Worm (Caenorhabditis elegans) whole organism, L2 larva: ENCODE data around the gene aco-1.

Experiments
- C34F6.9 ChIP-seq: fragments of 150-350 bp; optimal IDR thresholded peaks from 2 replicates; lab custom pipeline; 2014; ENCODE audit warnings: missing biosample characterization, missing genetic modification characterization
- F13H6.1 ChIP-seq: sonication (generic microtip); optimal IDR thresholded peaks from 2 replicates; lab custom pipeline; 2016; ENCODE audit warnings: missing genetic modification characterization, missing compliant biosample characterization
- aly-2 ChIP-seq: fragments of 150-350 bp; optimal IDR thresholded peaks from 2 replicates; lab custom pipeline; 2014; ENCODE audit warnings: missing biosample characterization, missing genetic modification characterization
- ama-1 ChIP-seq: fragments of 150-350 bp; optimal IDR thresholded peaks from 2 replicates; lab custom pipeline; 2018; ENCODE audit warnings: inconsistent platforms
- blmp-1 ChIP-seq: sonication (generic microtip); optimal IDR thresholded peaks from 2 replicates; lab custom pipeline; 2017; ENCODE audit warnings: missing genetic modification characterization, mild to moderate bottlenecking, missing compliant biosample characterization, antibody characterized with exemption, moderate library complexity; ENCODE audit not compliant: insufficient read depth
- ceh-16 ChIP-seq: fragments of 150-350 bp; optimal IDR thresholded peaks from 2 replicates; lab custom pipeline; 2014; ENCODE audit warnings: missing biosample characterization, missing genetic modification characterization
- ceh-82 ChIP-seq: fragments of 150-350 bp; optimal IDR thresholded peaks from 2 replicates; lab custom pipeline; 2014; ENCODE audit warnings: missing biosample characterization, missing genetic modification characterization
- crh-2 ChIP-seq: sonication (generic microtip); optimal IDR thresholded peaks from 2 replicates; lab custom pipeline; 2017; ENCODE audit warnings: missing biosample characterization, missing genetic modification characterization
- egl-27 ChIP-seq: sonication (generic microtip); optimal IDR thresholded peaks from 3 replicates; lab custom pipeline; 2017; ENCODE audit warnings: missing biosample characterization, missing genetic modification reagents, missing genetic modification characterization
- elt-1 ChIP-seq: fragments of 150-350 bp; optimal IDR thresholded peaks from 2 replicates; lab custom pipeline; 2014; ENCODE audit warnings: missing biosample characterization, missing genetic modification characterization
- fos-1 ChIP-seq: fragments of 150-350 bp; optimal IDR thresholded peaks from 2 replicates; lab custom pipeline; 2014; ENCODE audit warnings: missing biosample characterization, missing genetic modification characterization
- gmeb-1 ChIP-seq: fragments of 150-350 bp; optimal IDR thresholded peaks from 2 replicates; lab custom pipeline; 2014; ENCODE audit warnings: missing biosample characterization, missing genetic modification characterization
- lin-11 ChIP-seq: fragments of 150-350 bp; sonication (generic microtip); optimal IDR thresholded peaks from 2 replicates; lab custom pipeline; 2014; ENCODE audit warnings: missing biosample characterization, missing genetic modification characterization, inconsistent platforms, mixed read lengths
- lsy-2 ChIP-seq, 2 experiments: fragments of 150-350 bp in 1 of 2; sonication (generic microtip) in 1 of 2; optimal IDR thresholded peaks; 2 replicates each; lab custom pipeline; 2014 to 2017; ENCODE audit warnings: missing biosample characterization in 2 of 2, missing genetic modification characterization in 2 of 2
- mab-5 ChIP-seq: fragments of 150-350 bp; optimal IDR thresholded peaks from 2 replicates; lab custom pipeline; 2014; ENCODE audit warnings: missing biosample characterization, missing genetic modification characterization
- mdl-1 ChIP-seq, 2 experiments: fragments of 150-350 bp in 1 of 2; sonication (generic microtip) in 1 of 2; optimal IDR thresholded peaks; 2 replicates each; lab custom pipeline; 2017; ENCODE audit warnings: missing biosample characterization in 2 of 2, missing genetic modification characterization in 2 of 2
- nhr-11 ChIP-seq: fragments of 150-350 bp; optimal IDR thresholded peaks from 2 replicates; lab custom pipeline; 2014; ENCODE audit warnings: missing biosample characterization, missing genetic modification characterization
- nhr-21 ChIP-seq: fragments of 150-350 bp; optimal IDR thresholded peaks from 2 replicates; lab custom pipeline; 2014; ENCODE audit warnings: missing biosample characterization, missing genetic modification characterization
- nhr-25 ChIP-seq: fragments of 150-350 bp; sonication (generic microtip); optimal IDR thresholded peaks from 3 replicates; lab custom pipeline; 2014; ENCODE audit warnings: missing biosample characterization, missing genetic modification characterization
- nhr-6 ChIP-seq: fragments of 150-350 bp; optimal IDR thresholded peaks from 2 replicates; lab custom pipeline; 2014; ENCODE audit warnings: missing biosample characterization, missing genetic modification characterization
- sem-4 ChIP-seq: fragments of 150-350 bp; optimal IDR thresholded peaks from 2 replicates; lab custom pipeline; 2014; ENCODE audit warnings: missing biosample characterization, missing genetic modification reagents, missing genetic modification characterization
- skn-1 ChIP-seq: sonication (generic microtip); optimal IDR thresholded peaks from 2 replicates; lab custom pipeline; 2017; ENCODE audit warnings: missing biosample characterization, missing genetic modification characterization
- sma-9 ChIP-seq, 2 experiments: fragments of 150-350 bp in 1 of 2; sonication (generic microtip) in 1 of 2; optimal IDR thresholded peaks; 2 replicates each; lab custom pipeline; 2014 to 2016; ENCODE audit warnings: missing genetic modification characterization in 2 of 2, mild to moderate bottlenecking in 1 of 2, missing biosample characterization in 1 of 2, missing compliant biosample characterization in 1 of 2, missing genetic modification reagents in 1 of 2, moderate library complexity in 1 of 2
- unc-39 ChIP-seq: fragments of 150-350 bp; optimal IDR thresholded peaks from 2 replicates; lab custom pipeline; 2014; ENCODE audit warnings: missing biosample characterization, missing genetic modification characterization
- unc-55 ChIP-seq: fragments of 150-350 bp; sonication (generic microtip); optimal IDR thresholded peaks from 3 replicates; lab custom pipeline; 2014; ENCODE audit warnings: missing biosample characterization, missing genetic modification reagents, missing genetic modification characterization
- zag-1 ChIP-seq: fragments of 150-350 bp; optimal IDR thresholded peaks from 2 replicates; lab custom pipeline; 2014; ENCODE audit warnings: missing biosample characterization, missing genetic modification characterization
- ztf-11 ChIP-seq: sonication (generic microtip); optimal IDR thresholded peaks from 2 replicates; lab custom pipeline; 2017; ENCODE audit warnings: missing biosample characterization, missing genetic modification characterization

The aco-1 gene

ce11 chrX:11324240-11324639 is 15.4 kb upstream of the aco-1 start, which contains the start of gene asm-2:
Gene asm-2 (minus strand): TSS chrX:11324251.
- TF ChIP-seq ztf-11 (no peak), lin-11 (tag; lab: Kevin White, UChicago) (no peak), nhr-11 (tag; lab: Kevin White, UChicago) (no peak), ama-1 (lab: Kevin White, UChicago) (no peak), fos-1 (tag; lab: Kevin White, UChicago) (peak; percentile 81), sma-9 (GFP tag; optimal IDR thresholded peaks at IDR 0.05; lab: Kevin White, UChicago) (peak; percentile 38), sma-9 (tag; optimal IDR thresholded peaks at IDR 0.05; lab: Kevin White, UChicago) (no peak), elt-1 (tag; lab: Kevin White, UChicago) (no peak), crh-2 (tag; lab: Kevin White, UChicago) (no peak)
- TF ChIP-seq, all 48 proteins: peak for 2

- TF ChIP-seq ceh-16 (tag; lab: Kevin White, UChicago) (no peak), unc-39 (tag; lab: Kevin White, UChicago) (no peak), nhr-21 (tag; lab: Kevin White, UChicago) (no peak)
- TF ChIP-seq, all 48 proteins: peak for 0
These were observed 12.8 kb upstream of the aco-1 start, which contains the start of gene ZK455.5 for ce11 chrX:11326827-11327226. Gene ZK455.5 (minus strand): TSS chrX:11326927.

- no peak for TF ChIP-seq mab-5
- TF ChIP-seq aly-2 (tag; lab: Kevin White, UChicago) = no peak
- TF ChIP-seq egl-27 = no peak
- TF ChIP-seq nhr-6 (tag; lab: Kevin White, UChicago) = no peak
- no peak for TF ChIP-seq unc-55 (GFP tag; lab: Kevin White, UChicago)
- no peak for TF ChIP-seq lsy-2 (tag; optimal IDR thresholded peaks at IDR 0.05; lab: Kevin White, UChicago)
- TF ChIP-seq ceh-82 (tag; lab: Kevin White, UChicago) = no peak
- no peak for TF ChIP-seq fos-1 (tag; lab: Kevin White, UChicago)
- TF ChIP-seq blmp-1 = no peak
- no peak for TF ChIP-seq F13H6.1
- no peak for TF ChIP-seq lin-11 (tag; lab: Kevin White, UChicago)
- TF ChIP-seq crh-2 (tag; lab: Kevin White, UChicago) = no peak
These were observed 11.0 kb upstream of the aco-1 start for ce11 chrX:11328710-11329109.

ce11 chrX:11329424-11329823 is 10.2 kb upstream of the aco-1 start, which contains the start of gene npr-9:
Gene npr-9 (plus strand): TSS chrX:11329724.
- TF ChIP-seq sma-9 (GFP tag; optimal IDR thresholded peaks at IDR 0.05; lab: Kevin White, UChicago) (no peak), sma-9 (tag; optimal IDR thresholded peaks at IDR 0.05; lab: Kevin White, UChicago) (no peak), blmp-1 (no peak), C34F6.9 (tag; lab: Kevin White, UChicago) (no peak), F13H6.1 (no peak), aly-2 (tag; lab: Kevin White, UChicago) (no peak), zag-1 (tag; lab: Kevin White, UChicago) (no peak)

- TF ChIP-seq ceh-16 (tag; lab: Kevin White, UChicago) (no peak), nhr-6 (tag; lab: Kevin White, UChicago) (no peak), nhr-25 (no peak), sma-9 (GFP tag; optimal IDR thresholded peaks at IDR 0.05; lab: Kevin White, UChicago) (no peak), sma-9 (tag; optimal IDR thresholded peaks at IDR 0.05; lab: Kevin White, UChicago) (no peak), nhr-21 (tag; lab: Kevin White, UChicago) (no peak), mdl-1 (tag; optimal IDR thresholded peaks at IDR 0.05; lab: Kevin White, UChicago) (no peak), skn-1 (tag; lab: Kevin White, UChicago) (no peak), nhr-11 (tag; lab: Kevin White, UChicago) (no peak), F13H6.1 (no peak)
These were observed 2.6 kb upstream of the aco-1 start for ce11 chrX:11337095-11337494.

ce11 chrX:11337783-11338182 is 1.9 kb upstream of the aco-1 start, which contains the start of gene gcy-9:
Gene gcy-9 (minus strand): TSS chrX:11337883.
- TF ChIP-seq C34F6.9 (tag; lab: Kevin White, UChicago) (no peak), gmeb-1 (tag; lab: Kevin White, UChicago) (no peak)

- TF ChIP-seq sem-4 = no peak
- TF ChIP-seq crh-2 (tag; lab: Kevin White, UChicago) = peak; percentile 64
These were observed 804 bp downstream of the aco-1 start for ce11 chrX:11340478-11340877.
